Fruit fly (Drosophila melanogaster) whole organism, adult: ENCODE results near the gene mRpS7.

Experiments used
- CG11617 ChIP-seq: fragments of 200-800 bp; sonication (Bioruptor generic); optimal IDR thresholded peaks from 2 replicates; lab custom pipeline; 2017; ENCODE audit warnings: mild to moderate bottlenecking, missing biosample characterization, missing genetic modification reagents, missing genetic modification characterization
- CG12768 ChIP-seq: fragments of 200-800 bp; sonication (Bioruptor generic); optimal IDR thresholded peaks from 2 replicates; lab custom pipeline; 2017; ENCODE audit warnings: missing biosample characterization, missing genetic modification characterization, mild to moderate bottlenecking, moderate library complexity, missing genetic modification reagents
- CG14711 ChIP-seq: fragments of 200-800 bp; sonication (Bioruptor generic); optimal IDR thresholded peaks from 2 replicates; lab custom pipeline; 2018; ENCODE audit warnings: missing biosample characterization, mild to moderate bottlenecking, missing genetic modification characterization, moderate library complexity
- CG1620 ChIP-seq: fragments of 200-800 bp; sonication (Bioruptor generic); optimal IDR thresholded peaks from 2 replicates; lab custom pipeline; 2016; ENCODE audit warnings: missing biosample characterization, missing genetic modification characterization
- CG33017 ChIP-seq: fragments of 200-800 bp; sonication (Bioruptor generic); optimal IDR thresholded peaks from 2 replicates; lab custom pipeline; 2018; ENCODE audit warnings: missing biosample characterization, mild to moderate bottlenecking, missing genetic modification characterization, moderate library complexity
- CG5204 ChIP-seq: fragments of 200-800 bp; sonication (Bioruptor generic); optimal IDR thresholded peaks from 2 replicates; lab custom pipeline; 2016; ENCODE audit warnings: missing biosample characterization, missing genetic modification characterization
- CG7045 ChIP-seq: fragments of 200-800 bp; sonication (Bioruptor generic); optimal IDR thresholded peaks from 2 replicates; lab custom pipeline; 2017; ENCODE audit warnings: missing biosample characterization, mild to moderate bottlenecking, missing genetic modification characterization
- CG7101 ChIP-seq: fragments of 200-800 bp; sonication (Bioruptor generic); optimal IDR thresholded peaks from 2 replicates; lab custom pipeline; 2018; ENCODE audit warnings: missing biosample characterization, mild to moderate bottlenecking, missing genetic modification characterization, moderate library complexity
- Clk ChIP-seq: fragments of 200-800 bp; sonication (Bioruptor generic); optimal IDR thresholded peaks from 2 replicates; lab custom pipeline; 2017; ENCODE audit warnings: missing biosample characterization, missing genetic modification characterization
- Crg-1 ChIP-seq: fragments of 200-800 bp; sonication (Bioruptor generic); optimal IDR thresholded peaks from 2 replicates; lab custom pipeline; 2016; ENCODE audit warnings: missing biosample characterization, missing genetic modification characterization
- Hr96 ChIP-seq: fragments of 200-800 bp; sonication (Bioruptor generic); optimal IDR thresholded peaks from 2 replicates; lab custom pipeline; 2016; ENCODE audit warnings: missing biosample characterization, missing genetic modification characterization
- Mnt ChIP-seq: fragments of 200-800 bp; sonication (Bioruptor generic); optimal IDR thresholded peaks from 2 replicates; lab custom pipeline; 2016; ENCODE audit warnings: missing biosample characterization, mild to moderate bottlenecking, missing genetic modification characterization
- bab1 ChIP-seq: fragments of 200-800 bp; sonication (Bioruptor generic); optimal IDR thresholded peaks from 3 replicates; lab custom pipeline; 2019; ENCODE audit warnings: missing biosample characterization, mild to moderate bottlenecking, missing genetic modification characterization, moderate library complexity
- cic ChIP-seq: fragments of 200-800 bp; sonication (Bioruptor generic); optimal IDR thresholded peaks from 2 replicates; lab custom pipeline; 2017; ENCODE audit warnings: missing biosample characterization, mild to moderate bottlenecking, missing genetic modification characterization, moderate library complexity
- cnc ChIP-seq, 2 experiments: fragments of >200 bp; optimal IDR thresholded peaks; 2 replicates each; lab custom pipeline; 2017
- kay ChIP-seq: fragments of 200-800 bp; sonication (Bioruptor generic); peaks from one replicate; lab custom pipeline; 2016; ENCODE audit warnings: missing biosample characterization, missing genetic modification characterization, borderline replicate concordance
- ovo ChIP-seq: fragments of 200-800 bp; sonication (Bioruptor generic); optimal IDR thresholded peaks from 2 replicates; lab custom pipeline; 2016; ENCODE audit warnings: missing biosample characterization, missing genetic modification characterization
- pad ChIP-seq: fragments of 200-800 bp; sonication (Bioruptor generic); optimal IDR thresholded peaks from 3 replicates; lab custom pipeline; 2017; ENCODE audit warnings: missing biosample characterization, missing genetic modification characterization, mild to moderate bottlenecking, moderate library complexity, missing genetic modification reagents
- tj ChIP-seq: fragments of 200-800 bp; sonication (Bioruptor generic); optimal IDR thresholded peaks from 3 replicates; lab custom pipeline; 2017; ENCODE audit warnings: missing biosample characterization, mild to moderate bottlenecking, missing genetic modification characterization, moderate library complexity
- toe ChIP-seq: fragments of 200-800 bp; sonication (Bioruptor generic); optimal IDR thresholded peaks from 2 replicates; lab custom pipeline; 2016; ENCODE audit warnings: missing biosample characterization, missing genetic modification characterization

The mRpS7 gene

dm6 chr2L:10428528-10428927 is 42.1 kb downstream of the mRpS7 start, which contains the start of gene CG5188:
Gene CG5188 (plus strand): TSS chr2L:10428829.
- TF ChIP-seq kay (GFP tag; lab: Kevin White, UChicago) (no peak), CG14711 (tag; lab: Kevin White, UChicago) (peak; percentile 59), cic (GFP tag; lab: Kevin White, UChicago) (peak; percentile 2), tj (GFP tag; lab: Kevin White, UChicago) (peak; percentile 1), Clk (GFP tag; lab: Kevin White, UChicago) (no peak), Hr96 (no peak), CG1620 (GFP tag; lab: Kevin White, UChicago) (no peak), pad (GFP tag; lab: Kevin White, UChicago) (no peak), ovo (GFP tag; lab: Kevin White, UChicago) (peak; percentile 10), CG11617 (GFP tag; lab: Kevin White, UChicago) (peak; percentile 55), CG5204 (GFP tag; lab: Kevin White, UChicago) (no peak), CG33017 (tag; lab: Kevin White, UChicago) (peak; percentile 66), bab1 (GFP tag; lab: Kevin White, UChicago) (peak; percentile 51), cnc (optimal IDR thresholded peaks at IDR 0.05; lab: Kevin White, UChicago) (no peak), CG7101 (tag; lab: Kevin White, UChicago) (peak; percentile 55), Crg-1 (GFP tag; lab: Kevin White, UChicago) (no peak), Mnt (GFP tag; lab: Kevin White, UChicago) (peak; percentile 30), CG12768 (GFP tag; lab: Kevin White, UChicago) (no peak), toe (no peak), CG7045 (peak; percentile 10)

- TF ChIP-seq tj (GFP tag; lab: Kevin White, UChicago) (peak; percentile 40), Clk (GFP tag; lab: Kevin White, UChicago) (peak; percentile 24), Mnt (GFP tag; lab: Kevin White, UChicago) (peak; percentile 86), Crg-1 (GFP tag; lab: Kevin White, UChicago) (peak; percentile 50), CG11617 (GFP tag; lab: Kevin White, UChicago) (peak; percentile 83), CG14711 (tag; lab: Kevin White, UChicago) (peak; percentile 93), cic (GFP tag; lab: Kevin White, UChicago) (no peak), Hr96 (no peak), CG1620 (GFP tag; lab: Kevin White, UChicago) (peak; percentile 63), CG7045 (peak; percentile 66), toe (no peak), CG5204 (GFP tag; lab: Kevin White, UChicago) (no peak), CG12768 (GFP tag; lab: Kevin White, UChicago) (peak; percentile 64), cnc (optimal IDR thresholded peaks at IDR 0.05; lab: Kevin White, UChicago) (no peak), pad (GFP tag; lab: Kevin White, UChicago) (peak; percentile 42), CG33017 (tag; lab: Kevin White, UChicago) (peak; percentile 53), bab1 (GFP tag; lab: Kevin White, UChicago) (peak; percentile 2), CG7101 (tag; lab: Kevin White, UChicago) (peak; percentile 75), ovo (GFP tag; lab: Kevin White, UChicago) (peak; percentile 30), kay (GFP tag; lab: Kevin White, UChicago) (no peak)
These were observed 44.5 kb downstream of the mRpS7 start, which contains the start of the genes Bug22 and TfIIB for dm6 chr2L:10430802-10431476. Gene Bug22 (minus strand): TSS chr2L:10430918. Gene TfIIB (plus strand): TSS chr2L:10431338.

- TF ChIP-seq pad (GFP tag; lab: Kevin White, UChicago) (no peak), CG14711 (tag; lab: Kevin White, UChicago) (peak; percentile 21), CG7101 (tag; lab: Kevin White, UChicago) (peak; percentile 35)
These were observed 49.2 kb downstream of the mRpS7 start, which contains the start of the genes TBC1D16 and holn1 for dm6 chr2L:10435606-10436160. Gene TBC1D16 (minus strand): TSS chr2L:10435656. Gene holn1 (plus strand): TSS chr2L:10435995.
